3 fruit fly cellular contexts compared by ENCODE assay signal in genomic region chr3R:27067362-27067761, dm6.
A peak's percentile ranks its signal among the peaks of the same experiment; 100 is the strongest.
TF ChIP-seq lines count a peak whose summit lies in the region.

No protein-coding gene starts in this region.

- TF ChIP-seq CTCF in whole organism, embryonic (GFP tag; optimal IDR thresholded peaks at IDR 0.05; lab: Kevin White, UChicago) = no peak

TF ChIP-seq in whole organism, adult, 20 proteins besides CTCF, POLR2A, EP300 and RAD21:
- TF ChIP-seq CG14711 (tag; optimal IDR thresholded peaks at IDR 0.05; lab: Kevin White, UChicago) (peak; percentile 8), kay (GFP tag; lab: Kevin White, UChicago; ENCODE audit: borderline replicate concordance) (no peak)

TF ChIP-seq in whole organism, embryonic, 481 proteins besides CTCF, POLR2A, EP300 and RAD21 (continues in another document):
- no peak for TF ChIP-seq Oaz (GFP tag; IDR thresholded peaks at IDR 0.05; lab: Robert Waterston, UW)
- no peak for TF ChIP-seq CG43689 (GFP tag; IDR thresholded peaks at IDR 0.05; lab: Robert Waterston, UW)
- no peak for TF ChIP-seq Dad (GFP tag; optimal IDR thresholded peaks at IDR 0.05; lab: Kevin White, UChicago)
- no peak for TF ChIP-seq CG5245 (GFP tag; optimal IDR thresholded peaks at IDR 0.05; lab: Kevin White, UChicago)
- TF ChIP-seq CG1233 (GFP tag; optimal IDR thresholded peaks at IDR 0.05; lab: Kevin White, UChicago) = peak; percentile 3
- TF ChIP-seq Trl (optimal IDR thresholded peaks at IDR 0.05; lab: Kevin White, UChicago) = peak; percentile 1 to 39
- TF ChIP-seq Trl (GFP tag; optimal IDR thresholded peaks at IDR 0.05; lab: Kevin White, UChicago) = no peak
- no peak for TF ChIP-seq CG32772 (GFP tag; IDR thresholded peaks at IDR 0.05; lab: Robert Waterston, UW)
- no peak for TF ChIP-seq bab2 (GFP tag; optimal IDR thresholded peaks at IDR 0.05; lab: Kevin White, UChicago)
- TF ChIP-seq CG13894 (tag; optimal IDR thresholded peaks at IDR 0.05; lab: Kevin White, UChicago) = peak; percentile 78
- TF ChIP-seq BtbVII (GFP tag; optimal IDR thresholded peaks at IDR 0.05; lab: Kevin White, UChicago) = no peak
- peak; percentile 39 for TF ChIP-seq Asciz (GFP tag; optimal IDR thresholded peaks at IDR 0.05; lab: Kevin White, UChicago)
- peak; percentile 9 for TF ChIP-seq wek (GFP tag; optimal IDR thresholded peaks at IDR 0.05; lab: Kevin White, UChicago)
- no peak for TF ChIP-seq CG15479 (GFP tag; optimal IDR thresholded peaks at IDR 0.05; lab: Kevin White, UChicago)
- no peak for TF ChIP-seq CG31388 (GFP tag; optimal IDR thresholded peaks at IDR 0.05; lab: Kevin White, UChicago)
- TF ChIP-seq CG31365 (tag; optimal IDR thresholded peaks at IDR 0.05; lab: Kevin White, UChicago) = no peak
- no peak for TF ChIP-seq Dek (tag; optimal IDR thresholded peaks at IDR 0.05; lab: Kevin White, UChicago)
- TF ChIP-seq sens (GFP tag; lab: Kevin White, UChicago) = peak; percentile 85
- no peak for TF ChIP-seq mirr (GFP tag; optimal IDR thresholded peaks at IDR 0.05; lab: Kevin White, UChicago)
- peak; percentile 54 for TF ChIP-seq ewg (GFP tag; optimal IDR thresholded peaks at IDR 0.05; lab: Kevin White, UChicago)
- peak; percentile 33; the same call in 1 of the 2 replicates for TF ChIP-seq vvl (GFP tag; IDR thresholded peaks at IDR 0.05; lab: Robert Waterston, UW)
- TF ChIP-seq Lim3 (GFP tag; IDR thresholded peaks at IDR 0.05; lab: Robert Waterston, UW) = no peak
- TF ChIP-seq dmrt11E (tag; optimal IDR thresholded peaks at IDR 0.05; lab: Kevin White, UChicago) = no peak
- peak; percentile 46 for TF ChIP-seq CG6813 (GFP tag; optimal IDR thresholded peaks at IDR 0.05; lab: Kevin White, UChicago)
- TF ChIP-seq row (GFP tag; IDR thresholded peaks at IDR 0.05; lab: Robert Waterston, UW) = no peak
- no peak for TF ChIP-seq CG10959 (GFP tag; IDR thresholded peaks at IDR 0.05; lab: Robert Waterston, UW)
- TF ChIP-seq CG18599 (GFP tag; optimal IDR thresholded peaks at IDR 0.05; lab: Kevin White, UChicago) = peak; percentile 59
- peak; percentile 17 for TF ChIP-seq Meics (GFP tag; optimal IDR thresholded peaks at IDR 0.05; lab: Kevin White, UChicago)
- TF ChIP-seq Med (GFP tag; lab: Kevin White, UChicago) = peak; percentile 23
- TF ChIP-seq CG10209 (GFP tag; optimal IDR thresholded peaks at IDR 0.05; lab: Kevin White, UChicago) = peak; percentile 1
- TF ChIP-seq Blimp-1 (GFP tag; optimal IDR thresholded peaks at IDR 0.05; lab: Kevin White, UChicago) = peak; percentile 25
- no peak for TF ChIP-seq mld (GFP tag; IDR thresholded peaks at IDR 0.05; lab: Robert Waterston, UW; ENCODE audit: partially characterized antibody)
- TF ChIP-seq crol (GFP tag; IDR thresholded peaks at IDR 0.05; lab: Robert Waterston, UW) = no peak
- TF ChIP-seq Vsx1 (GFP tag; optimal IDR thresholded peaks at IDR 0.05; lab: Kevin White, UChicago) = no peak
- no peak for TF ChIP-seq mam (GFP tag; optimal IDR thresholded peaks at IDR 0.05; lab: Kevin White, UChicago)
- TF ChIP-seq NFAT (GFP tag; IDR thresholded peaks at IDR 0.05; lab: Robert Waterston, UW) = no peak
- no peak for TF ChIP-seq CG18011 (GFP tag; optimal IDR thresholded peaks at IDR 0.05; lab: Kevin White, UChicago)
- TF ChIP-seq Hey (tag; optimal IDR thresholded peaks at IDR 0.05; lab: Kevin White, UChicago) = no peak
- peak; percentile 50 for TF ChIP-seq Hmr (GFP tag; optimal IDR thresholded peaks at IDR 0.05; lab: Kevin White, UChicago)
- no peak for TF ChIP-seq odd (GFP tag; optimal IDR thresholded peaks at IDR 0.05; lab: Kevin White, UChicago)
- TF ChIP-seq ato (GFP tag; IDR thresholded peaks at IDR 0.05; lab: Robert Waterston, UW; ENCODE audit: partially characterized antibody) = no peak
- peak; percentile 11 for TF ChIP-seq HHEX (GFP tag; optimal IDR thresholded peaks at IDR 0.05; lab: Kevin White, UChicago)
- TF ChIP-seq CG12071 (GFP tag; optimal IDR thresholded peaks at IDR 0.05; lab: Kevin White, UChicago) = peak; percentile 24
- TF ChIP-seq CG12744 (GFP tag; optimal IDR thresholded peaks at IDR 0.05; lab: Kevin White, UChicago) = no peak
- TF ChIP-seq esg (GFP tag; conservative IDR thresholded peaks at IDR 0.05; lab: Robert Waterston, UW) = no peak
- no peak for TF ChIP-seq ash1 (GFP tag; optimal IDR thresholded peaks at IDR 0.05; lab: Kevin White, UChicago)
- peak; percentile 5 for TF ChIP-seq kni (GFP tag; optimal IDR thresholded peaks at IDR 0.05; lab: Kevin White, UChicago)

TF ChIP-seq in whole organism, prepupa, 60 proteins besides CTCF, POLR2A, EP300 and RAD21:
- no peak for TF ChIP-seq CG3032 (tag; optimal IDR thresholded peaks at IDR 0.05; lab: Kevin White, UChicago)
- peak; percentile 89 for TF ChIP-seq fkh (GFP tag; optimal IDR thresholded peaks at IDR 0.05; lab: Kevin White, UChicago)
- TF ChIP-seq CG7368 (GFP tag; optimal IDR thresholded peaks at IDR 0.05; lab: Kevin White, UChicago) = no peak
- TF ChIP-seq CG6808 (GFP tag; optimal IDR thresholded peaks at IDR 0.05; lab: Kevin White, UChicago) = no peak
- TF ChIP-seq CG11762 (GFP tag; optimal IDR thresholded peaks at IDR 0.05; lab: Kevin White, UChicago; ENCODE audit: insufficient read depth) = no peak
